Fruit fly (Drosophila melanogaster) whole organism, embryonic: ENCODE data around the gene Lerp.

Source experiments
- CG14050 ChIP-seq: fragments of 200-800 bp; sonication (Bioruptor generic); IDR thresholded peaks from 3 replicates; pipeline ENCODE4 v1.3.6; 2022; ENCODE audit warnings: missing biosample characterization, missing genetic modification characterization
- Doc2 ChIP-seq: fragments of 200-800 bp; sonication (Bioruptor generic); IDR thresholded peaks from 2 replicates; pipeline ENCODE4 v1.3.6; 2022; ENCODE audit warnings: missing biosample characterization, missing genetic modification characterization
- aop ChIP-seq: fragments of 200-800 bp; sonication (Bioruptor generic); IDR thresholded peaks from 2 replicates; pipeline ENCODE4 v1.3.6; 2022; ENCODE audit warnings: missing biosample characterization, missing genetic modification characterization
- br ChIP-seq: fragments of >200 bp; optimal IDR thresholded peaks from 2 replicates; lab custom pipeline; 2017
- dati ChIP-seq: fragments of 200-800 bp; sonication (Bioruptor generic); IDR thresholded peaks from 2 replicates; pipeline ENCODE4 v1.3.6; 2022; ENCODE audit warnings: missing biosample characterization, missing genetic modification characterization
- disco-r ChIP-seq: fragments of 200-800 bp; sonication (Bioruptor generic); optimal IDR thresholded peaks from 2 replicates; lab custom pipeline; 2016; ENCODE audit warnings: missing biosample characterization, missing genetic modification characterization

- TF ChIP-seq CG14050 (no peak), Doc2 (GFP tag; lab: Robert Waterston, UW) (no peak), br (lab: Kevin White, UChicago) (no peak), aop (GFP tag; lab: Robert Waterston, UW) (no peak), dati (GFP tag; lab: Robert Waterston, UW) (no peak), disco-r (GFP tag; lab: Kevin White, UChicago) (no peak)
These were observed 67.6 kb downstream of the Lerp start for dm6 chr3R:26795366-26795765.
